Fruit fly (Drosophila melanogaster): Measurements from ENCODE around the gene CG9109.
A peak's percentile ranks its signal among the peaks of the same experiment; 100 is the strongest.

- no peak for TF ChIP-seq CG17806 (tag; optimal IDR thresholded peaks at IDR 0.05)
- TF ChIP-seq CG4496 (GFP tag; IDR thresholded peaks at IDR 0.05): peak; percentile 50; the same call in 1 of the 3 replicates
These were observed 13.4 kb upstream of the CG9109 start, which contains the start of gene IPIP for dm6 chr2L:6047528-6048160.
